Worm (Caenorhabditis elegans): ENCODE results near the gene nlp-34.

Gene nlp-34

ce11 chrV:3981680-3982079 lies 2.7 kb upstream of the nlp-34 start, which contains the start of gene nlp-30:
Gene nlp-30 (plus strand): TSS chrV:3981980.
- TF ChIP-seq B0035.1 (tag; optimal IDR thresholded peaks at IDR 0.05) (no peak), tbx-9 (tag; optimal IDR thresholded peaks at IDR 0.05; ENCODE audit: borderline replicate concordance) (no peak), fkh-3 (tag; optimal IDR thresholded peaks at IDR 0.05) (no peak), ceh-27 (GFP tag; optimal IDR thresholded peaks at IDR 0.05) (no peak)

ce11 chrV:3980228-3980933 lies 1.4 kb upstream of the nlp-34 start:
- TF ChIP-seq attf-6 (GFP tag; IDR thresholded peaks at IDR 0.05) (no peak), T26A5.8 (tag; optimal IDR thresholded peaks at IDR 0.05) (no peak), hlh-12 (tag; optimal IDR thresholded peaks at IDR 0.05) (no peak), cebp-2 (GFP tag; IDR thresholded peaks at IDR 0.05) (no peak)

ce11 chrV:3979819-3980218 lies 885 bp upstream of the nlp-34 start, which contains the start of gene nlp-31:
Gene nlp-31 (plus strand): TSS chrV:3980055.
- TF ChIP-seq pbrm-1 (GFP tag; IDR thresholded peaks at IDR 0.05) (no peak), hsf-1 (GFP tag; IDR thresholded peaks at IDR 0.05) (no peak), fkh-3 (tag; optimal IDR thresholded peaks at IDR 0.05) (no peak), gei-17 (GFP tag; optimal IDR thresholded peaks at IDR 0.05) (no peak), tbx-9 (tag; optimal IDR thresholded peaks at IDR 0.05; ENCODE audit: borderline replicate concordance) (no peak), hrde-1 (tag; optimal IDR thresholded peaks at IDR 0.05; ENCODE audit: borderline replicate concordance) (no peak), C06A6.2 (GFP tag; conservative IDR thresholded peaks at IDR 0.05) (no peak), unc-62 (GFP tag; optimal IDR thresholded peaks at IDR 0.05) (no peak), tlf-1 (GFP tag; optimal IDR thresholded peaks at IDR 0.05) (no peak), zfh-2 (GFP tag; conservative IDR thresholded peaks at IDR 0.05) (no peak), snpc-4 (GFP tag; optimal IDR thresholded peaks at IDR 0.05) (no peak), snpc-4 (tag; optimal IDR thresholded peaks at IDR 0.05) (no peak), Y95B8A.8 (GFP tag; IDR thresholded peaks at IDR 0.05) (no peak)

- TF ChIP-seq ceh-40 (GFP tag; IDR thresholded peaks at IDR 0.05) (no peak), mxl-1 (tag; optimal IDR thresholded peaks at IDR 0.05) (no peak), snpc-3.4 (tag; optimal IDR thresholded peaks at IDR 0.05) (no peak), snpc-4 (GFP tag; optimal IDR thresholded peaks at IDR 0.05) (no peak), snpc-4 (tag; optimal IDR thresholded peaks at IDR 0.05) (no peak), F52B5.7 (tag; optimal IDR thresholded peaks at IDR 0.05) (no peak), F57C9.4 (tag; optimal IDR thresholded peaks at IDR 0.05) (no peak), egl-44 (GFP tag; IDR thresholded peaks at IDR 0.05) (no peak), let-607 (tag; optimal IDR thresholded peaks at IDR 0.05) (no peak), aptf-3 (GFP tag; IDR thresholded peaks at IDR 0.05) (no peak), mel-28 (tag; optimal IDR thresholded peaks at IDR 0.05; ENCODE audit: borderline replicate concordance) (no peak), nfyb-1 (GFP tag; IDR thresholded peaks at IDR 0.05) (no peak)
Observed at ce11 chrV:3976964-3977363, 2.0 kb downstream of the nlp-34 start, which contains the start of gene str-83. Gene str-83 (plus strand): TSS chrV:3977264.

- TF ChIP-seq ceh-91 (GFP tag; IDR thresholded peaks at IDR 0.05) = no peak
- no peak for TF ChIP-seq F39B2.1 (GFP tag; IDR thresholded peaks at IDR 0.05)
- TF ChIP-seq nhr-90 (tag; optimal IDR thresholded peaks at IDR 0.05) = no peak
- no peak for TF ChIP-seq rpc-1 (optimal IDR thresholded peaks at IDR 0.05)
- no peak for TF ChIP-seq rpc-1 (tag; optimal IDR thresholded peaks at IDR 0.05)
- TF ChIP-seq T07F8.4 (tag; optimal IDR thresholded peaks at IDR 0.05) = no peak
- no peak for TF ChIP-seq mes-4 (tag; optimal IDR thresholded peaks at IDR 0.05)
- TF ChIP-seq zim-3 (tag; optimal IDR thresholded peaks at IDR 0.05) = no peak
- TF ChIP-seq T26A5.8 (tag; optimal IDR thresholded peaks at IDR 0.05) = no peak
- no peak for TF ChIP-seq F57A8.1 (GFP tag; optimal IDR thresholded peaks at IDR 0.05)
- no peak for TF ChIP-seq tbx-9 (tag; optimal IDR thresholded peaks at IDR 0.05; ENCODE audit: borderline replicate concordance)
Observed at ce11 chrV:3974361-3974760, 4.6 kb downstream of the nlp-34 start, which contains the start of gene str-82. Gene str-82 (plus strand): TSS chrV:3974661.
